Worm (Caenorhabditis elegans) whole organism, young adult: ENCODE data around the gene ins-35.
"Not testable (repeated sequence)": the region's sequence is repeated elsewhere in the genome, so short reads cannot be mapped to it uniquely, and the experiment has no call there.

Experiments used
- C06A6.2 ChIP-seq: fragments of 200-800 bp; sonication (Bioruptor generic); conservative IDR thresholded peaks from 2 replicates; pipeline ENCODE4 v1.3.6; 2022; ENCODE audit warnings: missing genetic modification characterization, missing compliant biosample characterization
- F23B12.7 ChIP-seq: sonication (generic microtip); optimal IDR thresholded peaks from 2 replicates; lab custom pipeline; 2017; ENCODE audit warnings: missing genetic modification characterization, mild to moderate bottlenecking, missing compliant biosample characterization, antibody characterized with exemption, moderate library complexity; ENCODE audit not compliant: insufficient read depth
- F33H1.4 ChIP-seq: fragments of 200-800 bp; sonication (Bioruptor generic); IDR thresholded peaks from 2 replicates; pipeline ENCODE4 v1.3.6; 2022; ENCODE audit warnings: missing genetic modification reagents, missing genetic modification characterization, missing compliant biosample characterization
- F39B2.1 ChIP-seq: fragments of 200-800 bp; sonication (Bioruptor generic); IDR thresholded peaks from 2 replicates; pipeline ENCODE4 v1.3.6; 2022; ENCODE audit warnings: missing genetic modification reagents, missing genetic modification characterization, missing compliant biosample characterization
- F57C9.4 ChIP-seq: sonication (generic microtip); optimal IDR thresholded peaks from 2 replicates; lab custom pipeline; 2017; ENCODE audit warnings: mild to moderate bottlenecking, missing genetic modification characterization, missing compliant biosample characterization
- K12H6.12 ChIP-seq: fragments of 200-800 bp; sonication (Bioruptor generic); optimal IDR thresholded peaks from 2 replicates; lab custom pipeline; 2018; ENCODE audit warnings: mild to moderate bottlenecking, missing genetic modification characterization, missing compliant biosample characterization
- T26A5.8 ChIP-seq: sonication (generic microtip); optimal IDR thresholded peaks from 2 replicates; lab custom pipeline; 2016; ENCODE audit warnings: missing genetic modification characterization, missing compliant biosample characterization
- Y79H2A.3 ChIP-seq: fragments of 200-800 bp; sonication (Bioruptor generic); conservative IDR thresholded peaks from 2 replicates; pipeline ENCODE4 v1.3.6; 2022; ENCODE audit warnings: missing genetic modification reagents, missing genetic modification characterization, missing compliant biosample characterization
- attf-5 ChIP-seq: fragments of 200-800 bp; sonication (Bioruptor generic); optimal IDR thresholded peaks from 2 replicates; lab custom pipeline; 2018; ENCODE audit warnings: mild to moderate bottlenecking, missing genetic modification characterization, missing compliant biosample characterization
- attf-6 ChIP-seq: fragments of 200-800 bp; sonication (Bioruptor generic); IDR thresholded peaks from 2 replicates; pipeline ENCODE4 v1.3.6; 2022; ENCODE audit warnings: missing genetic modification reagents, missing genetic modification characterization, missing compliant biosample characterization
- bed-2 ChIP-seq: fragments of 200-800 bp; sonication (Bioruptor generic); IDR thresholded peaks from 2 replicates; pipeline ENCODE4 v1.3.6; 2022; ENCODE audit warnings: missing genetic modification reagents, missing genetic modification characterization, missing compliant biosample characterization
- ccch-3 ChIP-seq: fragments of 200-800 bp; sonication (Bioruptor generic); optimal IDR thresholded peaks from 2 replicates; lab custom pipeline; 2018; ENCODE audit warnings: mild to moderate bottlenecking, missing genetic modification characterization, missing compliant biosample characterization
- ceh-100 ChIP-seq: fragments of 200-800 bp; sonication (Bioruptor generic); IDR thresholded peaks from 2 replicates; pipeline ENCODE4 v1.3.6; 2022; ENCODE audit warnings: missing genetic modification reagents, missing genetic modification characterization, missing compliant biosample characterization
- fkh-3 ChIP-seq: sonication (generic microtip); optimal IDR thresholded peaks from 2 replicates; lab custom pipeline; 2016; ENCODE audit warnings: mild to moderate bottlenecking, missing genetic modification characterization, missing compliant biosample characterization
- hmg-1.2 ChIP-seq: fragments of 200-800 bp; sonication (Bioruptor generic); IDR thresholded peaks from 2 replicates; pipeline ENCODE4 v1.3.6; 2022; ENCODE audit warnings: missing genetic modification reagents, missing genetic modification characterization, missing compliant biosample characterization
- let-526 ChIP-seq: fragments of 200-800 bp; sonication (Bioruptor generic); IDR thresholded peaks from 2 replicates; pipeline ENCODE4 v1.3.6; 2022; ENCODE audit warnings: missing genetic modification reagents, missing genetic modification characterization, missing compliant biosample characterization
- let-607 ChIP-seq, 2 experiments: fragments of 200-800 bp in 1 of 2; sonication (Bioruptor generic) in 1 of 2; sonication (generic microtip) in 1 of 2; optimal IDR thresholded peaks; 2 replicates each; lab custom pipeline; 2016 to 2018; ENCODE audit warnings: mild to moderate bottlenecking in 2 of 2, missing compliant biosample characterization in 2 of 2, missing genetic modification characterization in 2 of 2, moderate library complexity in 2 of 2, missing genotype in 1 of 2
- lin-40 ChIP-seq: sonication (generic microtip); optimal IDR thresholded peaks from 2 replicates; lab custom pipeline; 2016; ENCODE audit warnings: missing genetic modification characterization, mild to moderate bottlenecking, missing compliant biosample characterization, missing genotype, missing genetic modification reagents
- lsl-1 ChIP-seq: fragments of 200-800 bp; sonication (Bioruptor generic); optimal IDR thresholded peaks from 2 replicates; lab custom pipeline; 2018; ENCODE audit warnings: mild to moderate bottlenecking, missing genetic modification characterization, moderate library complexity, missing compliant biosample characterization
- lsy-27 ChIP-seq: sonication (generic microtip); optimal IDR thresholded peaks from 2 replicates; lab custom pipeline; 2017; ENCODE audit warnings: missing genetic modification characterization, mild to moderate bottlenecking, missing compliant biosample characterization, antibody characterized with exemption, missing genotype, borderline replicate concordance; ENCODE audit not compliant: insufficient read depth
- madf-10 ChIP-seq: sonication (generic microtip); optimal IDR thresholded peaks from 2 replicates; lab custom pipeline; 2016; ENCODE audit warnings: mild to moderate bottlenecking, missing genetic modification characterization, missing compliant biosample characterization
- madf-3 ChIP-seq: fragments of 200-800 bp; sonication (Bioruptor generic); IDR thresholded peaks from 2 replicates; pipeline ENCODE4 v1.3.6; 2022; ENCODE audit warnings: missing genetic modification reagents, missing genetic modification characterization, missing compliant biosample characterization
- mes-4 ChIP-seq: sonication (generic microtip); optimal IDR thresholded peaks from 2 replicates; lab custom pipeline; 2016; ENCODE audit warnings: missing genotype, missing genetic modification characterization, missing compliant biosample characterization
- nfya-1 ChIP-seq: sonication (generic microtip); optimal IDR thresholded peaks from 2 replicates; lab custom pipeline; 2017; ENCODE audit warnings: antibody characterized with exemption, missing compliant biosample characterization, missing genetic modification characterization, borderline replicate concordance; ENCODE audit not compliant: insufficient read depth
- nhr-27 ChIP-seq: fragments of 200-800 bp; sonication (Bioruptor generic); optimal IDR thresholded peaks from 2 replicates; lab custom pipeline; 2018; ENCODE audit warnings: mild to moderate bottlenecking, missing genetic modification characterization, moderate library complexity, missing compliant biosample characterization
- nhr-80 ChIP-seq: sonication (generic microtip); optimal IDR thresholded peaks from 2 replicates; lab custom pipeline; 2016; ENCODE audit warnings: missing genetic modification characterization, missing compliant biosample characterization
- rcor-1 ChIP-seq: fragments of 200-800 bp; sonication (Bioruptor generic); IDR thresholded peaks from 2 replicates; pipeline ENCODE4 v1.3.6; 2022; ENCODE audit warnings: missing genetic modification reagents, missing genetic modification characterization, missing compliant biosample characterization
- sdz-38 ChIP-seq: sonication (generic microtip); optimal IDR thresholded peaks from 2 replicates; lab custom pipeline; 2016; ENCODE audit warnings: missing genotype, missing genetic modification characterization, missing compliant biosample characterization
- snpc-3.4 ChIP-seq: sonication (generic microtip); optimal IDR thresholded peaks from 2 replicates; lab custom pipeline; 2017; ENCODE audit warnings: missing genetic modification characterization, mild to moderate bottlenecking, missing compliant biosample characterization, antibody characterized with exemption, moderate library complexity, missing genotype, missing genetic modification reagents
- sptf-2 ChIP-seq: fragments of 200-800 bp; sonication (Bioruptor generic); optimal IDR thresholded peaks from 2 replicates; lab custom pipeline; 2018; ENCODE audit warnings: mild to moderate bottlenecking, missing genetic modification characterization, missing compliant biosample characterization
- unc-62 ChIP-seq: fragments of 150-350 bp; optimal IDR thresholded peaks from 2 replicates; lab custom pipeline; 2014; ENCODE audit warnings: missing biosample characterization, missing genetic modification reagents, missing genetic modification characterization
- ztf-25 ChIP-seq: fragments of 200-800 bp; sonication (Bioruptor generic); IDR thresholded peaks from 2 replicates; pipeline ENCODE4 v1.3.6; 2022; ENCODE audit warnings: missing genetic modification reagents, missing genetic modification characterization, missing compliant biosample characterization

Gene ins-35

DNA sequence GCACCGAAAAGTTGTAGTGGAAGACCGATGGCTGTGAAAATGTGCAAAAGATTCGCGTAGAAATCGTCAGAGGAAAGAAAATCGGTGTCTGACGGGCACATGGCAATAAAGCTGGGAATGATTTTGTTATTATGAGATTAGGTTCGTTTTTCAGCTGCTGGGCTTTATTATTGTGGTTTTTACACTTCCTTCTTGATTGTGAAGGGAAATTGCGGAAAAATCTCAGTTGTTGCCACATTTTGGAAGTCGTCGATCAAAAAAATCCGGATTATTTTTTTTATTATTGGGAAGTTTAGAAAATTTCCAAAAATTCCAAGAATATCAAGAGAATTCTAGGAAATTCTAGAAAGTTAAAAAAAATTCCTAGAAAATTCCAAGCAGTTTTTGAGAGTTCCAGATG is 6.2 kb upstream of the ins-35 start, which contains the start of gene srh-177:
srh-177 (minus strand) TSS at position 101 of the 400 bp plus-strand sequence.
- TF ChIP-seq ztf-25 (GFP tag; lab: Robert Waterston, UW); F57C9.4 (tag; lab: Kevin White, UChicago); lsy-27 (tag; lab: Kevin White, UChicago): not testable (repeated sequence)

DNA sequence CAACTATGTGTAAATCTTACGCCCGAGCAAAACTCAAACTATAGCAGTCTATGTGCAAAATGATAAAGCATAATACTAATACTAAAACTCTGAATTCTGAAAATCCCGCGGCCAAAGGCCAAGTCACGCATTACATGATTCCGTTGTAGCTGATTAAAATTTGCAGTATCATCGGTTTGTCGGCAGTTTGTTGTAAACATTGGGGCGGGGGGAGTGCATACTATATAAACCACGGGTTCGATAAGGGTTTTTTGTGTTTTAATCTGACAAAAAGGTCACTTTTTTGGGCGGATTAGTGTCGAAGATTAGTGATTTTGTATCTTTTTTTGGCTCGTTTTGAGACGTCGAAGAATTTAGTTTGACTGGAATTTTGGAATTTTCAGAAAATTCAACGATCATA is 852 bp upstream of the ins-35 start:
- TF ChIP-seq nhr-80 (tag; lab: Kevin White, UChicago): peak; percentile 1
- no peak for TF ChIP-seq T26A5.8 (tag; lab: Kevin White, UChicago)
- TF ChIP-seq rcor-1 (GFP tag; lab: Robert Waterston, UW): no peak
- no peak for TF ChIP-seq sptf-2

DNA sequence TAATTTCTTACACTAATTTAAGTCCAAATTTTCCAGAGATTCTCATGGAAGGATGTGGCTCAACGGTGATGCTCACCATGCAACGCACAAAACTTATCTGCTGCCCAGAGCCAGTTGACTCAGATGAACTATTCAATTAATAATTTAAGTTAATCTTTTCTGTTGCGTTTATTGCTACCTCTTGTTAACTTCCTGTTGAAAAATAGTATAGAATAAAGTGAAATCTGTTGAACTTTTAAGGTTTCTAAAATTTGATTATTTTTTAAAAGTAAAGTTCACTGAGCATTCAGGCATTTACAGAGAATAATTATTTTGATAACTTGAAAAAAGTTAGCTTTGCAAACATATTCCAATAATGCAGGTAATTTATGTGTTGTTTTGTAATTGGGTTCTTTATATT is 734 bp downstream of the ins-35 start:
- no peak for TF ChIP-seq attf-6
- no peak for TF ChIP-seq ccch-3
- no peak for TF ChIP-seq F23B12.7 (tag; lab: Kevin White, UChicago)
- no peak for TF ChIP-seq mes-4 (tag; lab: Kevin White, UChicago)
- TF ChIP-seq let-526 (GFP tag; lab: Robert Waterston, UW): no peak
- TF ChIP-seq bed-2 (GFP tag; lab: Robert Waterston, UW): no peak
- TF ChIP-seq nhr-27: no peak
- TF ChIP-seq madf-10 (tag; lab: Kevin White, UChicago): no peak
- TF ChIP-seq, all 124 proteins: peak for 0

DNA sequence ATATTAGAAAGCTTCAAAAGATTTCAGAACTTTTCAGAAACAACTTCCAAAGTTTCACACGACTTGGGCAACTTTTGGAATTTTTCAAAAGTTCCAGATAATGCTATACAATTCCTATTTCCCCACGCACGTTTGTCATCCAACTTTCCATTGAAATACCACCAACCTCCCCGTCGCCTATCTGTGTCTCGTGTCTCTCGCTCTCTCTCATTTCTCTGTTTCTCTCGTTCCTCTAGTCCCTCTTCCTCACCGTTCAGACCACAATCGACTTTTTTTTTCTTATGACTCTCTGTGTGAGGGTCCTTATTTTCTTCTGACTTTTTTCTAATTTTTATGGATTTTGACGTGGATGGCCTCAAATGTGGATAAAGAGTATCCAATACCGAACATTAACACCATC is 5.0 kb downstream of the ins-35 start, which contains the start of gene K02E2.6:
K02E2.6 (plus strand) TSS at position 242 of the 400 bp plus-strand sequence.
- TF ChIP-seq ccch-3 (no peak), madf-3 (GFP tag; lab: Robert Waterston, UW) (no peak), F39B2.1 (GFP tag; lab: Robert Waterston, UW) (no peak), rcor-1 (GFP tag; lab: Robert Waterston, UW) (no peak), fkh-3 (tag; lab: Kevin White, UChicago) (no peak), ceh-100 (GFP tag; lab: Robert Waterston, UW) (no peak), lsl-1 (GFP tag; lab: Kevin White, UChicago) (no peak)

DNA sequence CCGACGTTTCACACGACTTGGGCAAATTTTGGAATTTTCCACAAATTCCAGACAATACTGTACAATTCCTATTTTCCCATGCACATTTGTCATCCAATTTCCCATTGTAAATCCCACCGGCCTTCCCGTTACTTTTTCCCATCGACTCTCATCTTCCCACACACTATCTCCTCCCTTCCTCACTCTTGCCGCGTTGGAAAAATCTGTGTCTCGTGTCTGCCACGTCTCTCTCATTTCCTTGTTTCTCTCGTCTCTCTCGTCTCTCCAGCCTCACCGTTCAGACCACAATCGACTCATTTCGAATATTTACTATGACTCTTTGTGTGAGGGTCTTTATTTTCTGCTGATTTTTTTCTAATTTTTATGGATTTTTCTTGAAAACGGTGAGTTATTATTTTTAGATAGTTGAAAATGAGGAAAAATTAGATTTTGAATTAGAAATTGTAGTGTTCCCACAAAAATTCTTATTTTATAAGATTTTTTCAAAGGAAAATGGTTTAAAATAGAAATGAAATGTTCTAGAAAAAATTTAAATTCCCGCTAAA is 7.8 kb downstream of the ins-35 start, which contains the start of gene K02E2.11:
K02E2.11 (plus strand) TSS at position 251 of the 545 bp plus-strand sequence.
- TF ChIP-seq attf-5 (GFP tag; lab: Kevin White, UChicago): no peak
- peak; percentile 40 for TF ChIP-seq K12H6.12 (tag; lab: Kevin White, UChicago)
- TF ChIP-seq hmg-1.2 (GFP tag; lab: Robert Waterston, UW): peak; percentile 87; the same call in 1 of the 2 replicates
- TF ChIP-seq let-607 (tag; optimal IDR thresholded peaks at IDR 0.05; lab: Kevin White, UChicago): peak in 1 of 2 experiments; percentile 63
- no peak for TF ChIP-seq lsl-1 (GFP tag; lab: Kevin White, UChicago)
- TF ChIP-seq lin-40 (tag; lab: Kevin White, UChicago): peak; percentile 19

DNA sequence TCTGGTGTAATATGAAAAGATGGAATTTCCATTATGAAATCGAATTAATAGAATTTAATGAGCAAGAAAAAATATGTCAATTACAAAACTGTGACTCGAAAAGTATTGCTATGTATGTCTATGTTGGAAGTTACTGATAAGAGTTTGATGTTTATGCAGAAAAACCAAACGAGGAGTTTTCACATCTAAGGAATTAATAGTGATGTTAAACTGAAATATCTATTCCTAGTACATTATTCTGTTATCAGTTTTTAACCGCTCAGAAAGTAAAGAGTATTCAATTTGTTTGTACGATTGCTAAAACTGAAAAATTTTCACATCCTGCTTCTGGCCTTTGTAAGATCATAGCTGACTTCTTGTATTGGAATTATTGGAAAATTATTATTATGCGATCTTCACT is 11.6 kb downstream of the ins-35 start, which contains the start of gene K02E2.7:
K02E2.7 (minus strand) TSS at position 101 of the 400 bp plus-strand sequence.
- TF ChIP-seq snpc-3.4 (tag; lab: Kevin White, UChicago) (no peak), ceh-100 (GFP tag; lab: Robert Waterston, UW) (no peak), sdz-38 (tag; lab: Kevin White, UChicago) (no peak), unc-62 (GFP tag; lab: Kevin White, UChicago) (no peak), F33H1.4 (no peak), mes-4 (tag; lab: Kevin White, UChicago) (no peak), nfya-1 (tag; lab: Kevin White, UChicago) (no peak), hmg-1.2 (GFP tag; lab: Robert Waterston, UW) (no peak), Y79H2A.3 (GFP tag; lab: Robert Waterston, UW) (no peak), C06A6.2 (GFP tag; lab: Robert Waterston, UW) (no peak)
